Worm (Caenorhabditis elegans): ENCODE results near the gene F49C5.16.

Gene F49C5.16

ce11 chrII:12547547-12547946 lies at the start of gene F49C5.16:
TSS of gene F49C5.16 (plus strand) at chrII:12547847.
- TF ChIP-seq him-1 (tag; optimal IDR thresholded peaks at IDR 0.05) = no peak
- TF ChIP-seq W03F9.2 (tag; optimal IDR thresholded peaks at IDR 0.05) = no peak
- no peak for TF ChIP-seq dao-5 (tag; optimal IDR thresholded peaks at IDR 0.05)

- TF ChIP-seq him-1 (tag; optimal IDR thresholded peaks at IDR 0.05) (no peak), W03F9.2 (tag; optimal IDR thresholded peaks at IDR 0.05) (no peak), dao-5 (tag; optimal IDR thresholded peaks at IDR 0.05) (no peak)
Observed at ce11 chrII:12499969-12500368, 47.7 kb upstream of the F49C5.16 start.

- TF ChIP-seq W03F9.2 (tag; optimal IDR thresholded peaks at IDR 0.05) (no peak), dao-5 (tag; optimal IDR thresholded peaks at IDR 0.05) (no peak), him-1 (tag; optimal IDR thresholded peaks at IDR 0.05) (no peak)
Observed at ce11 chrII:12502784-12503183, 44.9 kb upstream of the F49C5.16 start, which contains the start of gene ador-1. TSS of gene ador-1 (minus strand) at chrII:12502884.

DNA sequence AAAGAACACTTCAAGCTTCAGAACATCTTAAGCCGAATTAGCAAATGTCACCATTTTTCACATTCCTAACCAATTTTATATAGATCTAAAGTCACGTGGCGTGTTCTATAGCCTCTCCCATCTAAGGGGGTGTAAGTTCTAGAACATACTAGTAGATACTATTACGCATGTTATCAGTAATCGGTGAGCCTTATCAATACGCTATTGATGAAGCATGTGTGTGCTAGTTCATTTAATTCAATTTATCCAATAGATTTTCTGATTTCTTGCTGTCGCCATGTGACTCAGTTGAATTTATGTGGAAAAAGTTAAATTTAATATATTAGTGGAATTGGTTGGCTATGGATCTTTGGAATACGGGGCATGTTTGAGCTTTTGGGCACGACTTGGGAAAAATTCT lies 41.1 kb upstream of the F49C5.16 start:
- TF ChIP-seq W03F9.2 (tag; optimal IDR thresholded peaks at IDR 0.05) (no peak), him-1 (tag; optimal IDR thresholded peaks at IDR 0.05) (no peak), dao-5 (tag; optimal IDR thresholded peaks at IDR 0.05) (no peak)

ce11 chrII:12507038-12507437 lies 40.6 kb upstream of the F49C5.16 start, which contains the start of gene srh-68:
TSS of gene srh-68 (plus strand) at chrII:12507338.
- TF ChIP-seq dao-5 (tag; optimal IDR thresholded peaks at IDR 0.05) (no peak), him-1 (tag; optimal IDR thresholded peaks at IDR 0.05) (no peak), W03F9.2 (tag; optimal IDR thresholded peaks at IDR 0.05) (no peak)

- TF ChIP-seq W03F9.2 (tag; optimal IDR thresholded peaks at IDR 0.05) (no peak), dao-5 (tag; optimal IDR thresholded peaks at IDR 0.05) (no peak), him-1 (tag; optimal IDR thresholded peaks at IDR 0.05) (no peak)
Observed at ce11 chrII:12508650-12509049, 39.0 kb upstream of the F49C5.16 start, which contains the start of gene srh-67. TSS of gene srh-67 (plus strand) at chrII:12508950.

- TF ChIP-seq W03F9.2 (tag; optimal IDR thresholded peaks at IDR 0.05) = no peak
- TF ChIP-seq dao-5 (tag; optimal IDR thresholded peaks at IDR 0.05) = no peak
Observed at ce11 chrII:12511866-12512265, 35.8 kb upstream of the F49C5.16 start, which contains the start of gene srh-73. TSS of gene srh-73 (plus strand) at chrII:12512166.

- TF ChIP-seq him-1 (tag; optimal IDR thresholded peaks at IDR 0.05) (no peak), W03F9.2 (tag; optimal IDR thresholded peaks at IDR 0.05) (no peak), dao-5 (tag; optimal IDR thresholded peaks at IDR 0.05) (no peak)
Observed at ce11 chrII:12514620-12515019, 33.0 kb upstream of the F49C5.16 start, which contains the start of gene srh-69. TSS of gene srh-69 (minus strand) at chrII:12514720.

ce11 chrII:12516313-12516712 lies 31.3 kb upstream of the F49C5.16 start, which contains the start of gene srh-61:
TSS of gene srh-61 (minus strand) at chrII:12516413.
- TF ChIP-seq dao-5 (tag; optimal IDR thresholded peaks at IDR 0.05) = no peak

DNA sequence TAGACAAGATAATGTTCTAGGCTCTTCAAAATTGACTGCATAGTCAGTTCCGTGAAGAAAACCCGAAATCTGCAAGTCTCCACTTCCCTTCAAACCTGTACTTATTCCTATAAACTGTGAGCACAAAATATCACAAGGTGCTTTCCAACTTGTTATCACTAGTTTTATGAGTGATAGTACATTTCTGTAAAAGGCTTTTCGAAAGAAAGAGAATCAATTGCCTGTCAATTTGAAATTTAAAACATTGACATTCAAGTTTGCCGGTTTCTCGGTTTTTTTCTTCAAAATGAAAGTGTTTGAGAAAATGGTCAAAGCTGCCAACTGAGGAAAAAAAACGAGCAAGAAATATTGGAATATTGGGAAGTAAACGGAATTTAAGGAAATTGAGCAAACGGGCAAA lies 29.6 kb upstream of the F49C5.16 start:
- no peak for TF ChIP-seq him-1 (tag; optimal IDR thresholded peaks at IDR 0.05)
- no peak for TF ChIP-seq dao-5 (tag; optimal IDR thresholded peaks at IDR 0.05)
- TF ChIP-seq W03F9.2 (tag; optimal IDR thresholded peaks at IDR 0.05) = no peak

DNA sequence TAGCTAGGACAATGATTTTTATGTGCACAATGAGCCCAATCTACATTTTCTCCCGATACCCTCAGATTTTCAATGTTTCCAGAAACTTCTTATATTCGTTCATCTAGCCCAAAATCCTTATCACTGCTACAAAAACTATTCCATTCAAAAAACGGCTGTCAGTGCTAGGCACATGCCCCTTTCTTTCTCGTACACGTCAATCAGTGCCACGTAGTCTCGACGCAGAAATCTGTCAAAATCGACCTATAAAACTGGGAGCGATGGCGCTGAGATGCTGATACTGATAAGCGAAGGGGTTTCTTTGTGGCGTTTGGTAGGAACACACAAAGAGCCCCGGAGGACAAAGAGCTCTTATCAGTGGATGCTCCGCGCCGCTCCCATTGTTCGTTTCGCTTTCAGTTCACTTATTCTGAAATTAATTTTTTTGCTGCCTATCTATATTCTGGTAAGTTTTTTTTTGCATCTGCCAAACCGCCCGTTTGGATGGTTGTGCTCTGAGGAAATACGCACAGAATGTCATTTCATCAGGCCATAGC lies 28.8 kb upstream of the F49C5.16 start, which contains the start of gene srh-70:
TSS of gene srh-70 (minus strand) at position 51 of the 536 bp plus-strand sequence.
- TF ChIP-seq dao-5 (tag; optimal IDR thresholded peaks at IDR 0.05) (no peak), him-1 (tag; optimal IDR thresholded peaks at IDR 0.05) (no peak), W03F9.2 (tag; optimal IDR thresholded peaks at IDR 0.05) (no peak)

- no peak for TF ChIP-seq W03F9.2 (tag; optimal IDR thresholded peaks at IDR 0.05)
- TF ChIP-seq dao-5 (tag; optimal IDR thresholded peaks at IDR 0.05) = no peak
- TF ChIP-seq him-1 (tag; optimal IDR thresholded peaks at IDR 0.05) = no peak
Observed at ce11 chrII:12519616-12520015, 28.0 kb upstream of the F49C5.16 start, which contains the start of gene ceh-99. TSS of gene ceh-99 (plus strand) at chrII:12519981.

- TF ChIP-seq him-1 (tag; optimal IDR thresholded peaks at IDR 0.05) (no peak), W03F9.2 (tag; optimal IDR thresholded peaks at IDR 0.05) (no peak), dao-5 (tag; optimal IDR thresholded peaks at IDR 0.05) (no peak)
Observed at ce11 chrII:12525526-12525925, 22.1 kb upstream of the F49C5.16 start, which contains the start of gene srx-118. TSS of gene srx-118 (plus strand) at chrII:12525826.

DNA sequence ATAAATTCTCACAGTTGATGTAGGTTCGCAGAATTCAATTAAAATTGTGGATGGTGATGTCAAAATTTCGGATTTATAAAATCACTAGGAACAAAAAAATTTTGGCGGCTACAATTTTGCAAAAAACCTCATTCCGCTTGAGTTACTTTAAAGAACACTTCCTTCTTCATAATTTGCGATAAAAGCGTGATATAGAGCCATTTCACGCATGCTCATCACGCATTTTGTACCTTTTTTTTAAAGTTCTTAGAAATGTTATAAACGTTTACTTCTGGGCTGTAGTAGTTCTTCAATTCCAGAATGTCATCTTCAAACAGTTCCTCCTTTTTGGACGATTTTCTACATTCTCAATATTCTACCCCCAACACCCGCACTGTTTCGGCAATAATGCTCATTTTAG lies 19.7 kb upstream of the F49C5.16 start, which contains the start of gene srx-119:
TSS of gene srx-119 (plus strand) at position 301 of the 400 bp plus-strand sequence.
- no peak for TF ChIP-seq him-1 (tag; optimal IDR thresholded peaks at IDR 0.05)
- TF ChIP-seq W03F9.2 (tag; optimal IDR thresholded peaks at IDR 0.05) = no peak
- no peak for TF ChIP-seq dao-5 (tag; optimal IDR thresholded peaks at IDR 0.05)

DNA sequence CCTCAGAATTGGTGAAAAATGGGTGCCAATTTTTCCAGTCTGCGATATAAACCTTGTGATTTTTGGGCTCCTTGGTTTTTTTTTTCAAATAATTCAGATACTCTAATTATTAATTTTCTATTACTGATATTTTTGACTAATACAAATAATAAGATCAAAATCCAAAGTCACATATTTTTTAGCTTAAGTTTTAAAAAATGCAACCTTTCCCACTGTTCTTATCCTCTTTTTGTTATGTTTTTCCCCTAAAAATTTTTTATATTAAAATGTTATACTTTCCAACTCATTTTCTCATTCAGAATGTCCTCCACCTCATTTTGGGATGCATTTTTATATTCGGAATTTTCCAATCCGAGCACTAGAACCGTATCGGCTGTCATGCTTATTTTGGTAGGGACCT lies 16.7 kb upstream of the F49C5.16 start, which contains the start of gene srx-120:
TSS of gene srx-120 (plus strand) at position 301 of the 400 bp plus-strand sequence.
- no peak for TF ChIP-seq dao-5 (tag; optimal IDR thresholded peaks at IDR 0.05)

Data from whole organism, L4/young adult.